Worm (Caenorhabditis elegans): ENCODE data around the gene srh-30.

DNA sequence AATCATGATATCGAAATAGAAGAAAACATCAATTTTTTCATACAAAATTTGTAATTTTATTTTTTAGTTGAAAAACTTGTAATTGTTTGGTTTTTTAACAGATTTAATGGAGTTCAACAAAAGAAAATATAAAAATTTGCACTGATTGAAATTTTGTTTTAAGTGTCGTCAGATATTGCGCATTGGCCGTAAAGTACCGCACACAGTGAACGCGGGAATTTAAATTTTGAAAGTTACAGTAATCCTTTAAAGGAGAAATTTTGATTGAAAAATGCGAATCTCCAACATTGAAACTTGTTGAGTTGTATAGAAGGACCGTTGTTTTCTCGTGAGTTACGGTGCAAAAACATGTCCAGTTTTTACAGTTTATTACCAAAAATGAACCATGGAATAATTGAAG lies 21.4 kb upstream of the srh-30 start:
- no peak for TF ChIP-seq pha-4 (tag; optimal IDR thresholded peaks at IDR 0.05)
- TF ChIP-seq sem-2 (GFP tag; optimal IDR thresholded peaks at IDR 0.05): no peak
- no peak for TF ChIP-seq nhr-76 (tag; optimal IDR thresholded peaks at IDR 0.05)

Data from whole organism, mixed stage, embryonic.